Worm (Caenorhabditis elegans) whole organism, L4 larva: ENCODE results near the gene col-76.
A peak's percentile ranks its signal among the peaks of the same experiment; 100 is the strongest.

Experiments
- R02D3.7 ChIP-seq: fragments of 150-350 bp; sonication (generic microtip); optimal IDR thresholded peaks from 3 replicates; lab custom pipeline; 2014; ENCODE audit warnings: missing biosample characterization, missing genetic modification characterization
- T20F7.1 ChIP-seq: fragments of 200-800 bp; sonication (Bioruptor generic); optimal IDR thresholded peaks from 2 replicates; lab custom pipeline; 2018; ENCODE audit warnings: mild to moderate bottlenecking, missing genetic modification characterization, missing compliant biosample characterization
- T26A8.4 ChIP-seq: fragments of 200-800 bp; sonication (Bioruptor generic); IDR thresholded peaks from 2 replicates; pipeline ENCODE4 v1.3.6; 2022; ENCODE audit warnings: missing genetic modification characterization, missing compliant biosample characterization
- Y48G9A.11 ChIP-seq: fragments of 200-800 bp; sonication (Bioruptor generic); IDR thresholded peaks from 2 replicates; pipeline ENCODE4 v1.3.6; 2022; ENCODE audit warnings: missing genetic modification reagents, missing genetic modification characterization, missing compliant biosample characterization
- aha-1 ChIP-seq: fragments of 150-350 bp; peaks from one replicate; lab custom pipeline; 2014; ENCODE audit warnings: missing biosample characterization, missing genetic modification characterization
- arid-1 ChIP-seq: fragments of 200-800 bp; sonication (Bioruptor generic); conservative IDR thresholded peaks from 2 replicates; pipeline ENCODE4 v1.3.6; 2022; ENCODE audit warnings: missing genetic modification reagents, missing genetic modification characterization, missing compliant biosample characterization
- ceh-32 ChIP-seq: sonication (generic microtip); optimal IDR thresholded peaks from 2 replicates; lab custom pipeline; 2016; ENCODE audit warnings: mild to moderate bottlenecking, missing genetic modification characterization, missing compliant biosample characterization; ENCODE audit not compliant: poor library complexity
- ctbp-1 ChIP-seq: fragments of 200-800 bp; sonication (Bioruptor generic); IDR thresholded peaks from 2 replicates; pipeline ENCODE4 v1.3.6; 2022; ENCODE audit warnings: missing genetic modification reagents, missing genetic modification characterization, missing compliant biosample characterization
- daf-16 ChIP-seq, 3 experiments: sonication (generic microtip); optimal IDR thresholded peaks; 2 replicates each; lab custom pipeline; 2016 to 2017; ENCODE audit warnings: missing genetic modification characterization in 3 of 3, missing genetic modification reagents in 3 of 3, mild to moderate bottlenecking in 2 of 3, missing compliant biosample characterization in 2 of 3, missing biosample characterization in 1 of 3, moderate library complexity in 1 of 3
- dmd-6 ChIP-seq: fragments of 200-800 bp; sonication (Bioruptor generic); IDR thresholded peaks from 2 replicates; pipeline ENCODE4 v1.3.6; 2022; ENCODE audit warnings: missing genetic modification reagents, missing genetic modification characterization, missing compliant biosample characterization
- dve-1 ChIP-seq: sonication (generic microtip); optimal IDR thresholded peaks from 2 replicates; lab custom pipeline; 2017; ENCODE audit warnings: antibody characterized with exemption, mild to moderate bottlenecking, missing genetic modification characterization, missing compliant biosample characterization; ENCODE audit not compliant: insufficient read depth
- hlh-11 ChIP-seq: fragments of 200-800 bp; sonication (Bioruptor generic); optimal IDR thresholded peaks from 2 replicates; lab custom pipeline; 2018; ENCODE audit warnings: mild to moderate bottlenecking, missing genetic modification characterization, missing compliant biosample characterization
- hmg-1.1 ChIP-seq: fragments of 200-800 bp; sonication (Bioruptor generic); IDR thresholded peaks from 2 replicates; pipeline ENCODE4 v1.3.6; 2022; ENCODE audit warnings: missing genetic modification reagents, missing genetic modification characterization, missing compliant biosample characterization
- lim-7 ChIP-seq: fragments of 200-800 bp; sonication (Bioruptor generic); IDR thresholded peaks from 2 replicates; pipeline ENCODE4 v1.3.6; 2022; ENCODE audit warnings: missing genetic modification characterization, missing compliant biosample characterization
- mdl-1 ChIP-seq, 2 experiments: fragments of 150-350 bp in 1 of 2; sonication (generic microtip) in 1 of 2; optimal IDR thresholded peaks; 2 replicates each; lab custom pipeline; 2014 to 2017; ENCODE audit warnings: missing biosample characterization in 2 of 2, missing genetic modification characterization in 2 of 2
- mdt-29 ChIP-seq: fragments of 200-800 bp; sonication (Bioruptor generic); IDR thresholded peaks from 2 replicates; pipeline ENCODE4 v1.3.6; 2022; ENCODE audit warnings: missing genetic modification reagents, missing genetic modification characterization, missing compliant biosample characterization
- mxl-3 ChIP-seq: fragments of 200-800 bp; sonication (Bioruptor generic); optimal IDR thresholded peaks from 2 replicates; lab custom pipeline; 2018; ENCODE audit warnings: mild to moderate bottlenecking, missing genetic modification characterization, missing compliant biosample characterization
- nhr-102 ChIP-seq: sonication (generic microtip); optimal IDR thresholded peaks from 2 replicates; lab custom pipeline; 2016; ENCODE audit warnings: mild to moderate bottlenecking, missing genetic modification characterization, moderate library complexity, missing compliant biosample characterization
- nhr-28 ChIP-seq: fragments of 150-350 bp; optimal IDR thresholded peaks from 2 replicates; lab custom pipeline; 2014; ENCODE audit warnings: missing biosample characterization, missing genetic modification characterization
- nhr-48 ChIP-seq: sonication (generic microtip); optimal IDR thresholded peaks from 2 replicates; lab custom pipeline; 2016; ENCODE audit warnings: mild to moderate bottlenecking, missing genetic modification characterization, missing compliant biosample characterization
- pha-4 ChIP-seq, 2 experiments: fragments of 150-350 bp in 1 of 2; fragments of 200-800 bp in 1 of 2; sonication (Bioruptor generic) in 1 of 2; IDR thresholded peaks in 1 of 2; optimal IDR thresholded peaks in 1 of 2; 2 replicates each; pipeline versions ENCODE4 v1.3.6 to Lab custom; 2014 to 2022; ENCODE audit warnings: missing genetic modification characterization in 2 of 2, missing genetic modification reagents in 2 of 2, missing biosample characterization in 1 of 2, missing compliant biosample characterization in 1 of 2
- php-3 ChIP-seq: fragments of 200-800 bp; sonication (Bioruptor generic); IDR thresholded peaks from 2 replicates; pipeline ENCODE4 v1.3.6; 2022; ENCODE audit warnings: missing genetic modification reagents, missing genetic modification characterization, missing compliant biosample characterization
- pqm-1 ChIP-seq: sonication (generic microtip); optimal IDR thresholded peaks from 2 replicates; lab custom pipeline; 2017; ENCODE audit warnings: missing biosample characterization, missing genetic modification characterization
- snpc-4 ChIP-seq: fragments of 150-350 bp; optimal IDR thresholded peaks from 2 replicates; lab custom pipeline; 2014; ENCODE audit warnings: missing biosample characterization, missing genetic modification characterization
- tra-1 ChIP-seq: fragments of 200-800 bp; sonication (Bioruptor generic); IDR thresholded peaks from 2 replicates; pipeline ENCODE4 v1.3.6; 2022; ENCODE audit warnings: missing genetic modification reagents, missing genetic modification characterization, missing compliant biosample characterization
- unc-130 ChIP-seq: sonication (generic microtip); optimal IDR thresholded peaks from 2 replicates; lab custom pipeline; 2016; ENCODE audit warnings: missing genetic modification reagents, missing genetic modification characterization, missing compliant biosample characterization
- unc-62 ChIP-seq, 3 experiments: fragments of 150-350 bp in 1 of 3; sonication (generic microtip); optimal IDR thresholded peaks in 2 of 3; peaks in 1 of 3; 1 replicate in 1 of 3; 2 replicates in 2 of 3; lab custom pipeline; 2014 to 2017; ENCODE audit warnings: missing biosample characterization in 3 of 3, missing genetic modification characterization in 3 of 3, missing genetic modification reagents in 3 of 3, missing genotype in 1 of 3
- zip-11 ChIP-seq: fragments of 200-800 bp; sonication (Bioruptor generic); IDR thresholded peaks from 2 replicates; pipeline ENCODE4 v1.3.6; 2022; ENCODE audit warnings: missing genetic modification characterization, missing compliant biosample characterization
- zip-2 ChIP-seq: fragments of 150-350 bp; optimal IDR thresholded peaks from 2 replicates; lab custom pipeline; 2014; ENCODE audit warnings: missing biosample characterization, missing genetic modification characterization

Gene col-76

ce11 chrII:8238155-8238554 lies 34.0 kb downstream of the col-76 start, which contains the start of gene nlp-5:
Gene nlp-5, plus strand, starts transcription at chrII:8238455.
- TF ChIP-seq ctbp-1 (GFP tag; lab: Robert Waterston, UW) (no peak), R02D3.7 (no peak), arid-1 (no peak), snpc-4 (tag; lab: Kevin White, UChicago) (no peak), unc-62 (GFP tag; optimal IDR thresholded peaks at IDR 0.05 in 1 of 2; lab: Kevin White, UChicago) (peak in 1 of 2 experiments; percentile 61), unc-62 (tag; optimal IDR thresholded peaks at IDR 0.05; lab: Kevin White, UChicago) (no peak), T26A8.4 (GFP tag; lab: Robert Waterston, UW) (no peak), ceh-32 (tag; lab: Kevin White, UChicago) (no peak)

- TF ChIP-seq Y48G9A.11 (GFP tag; lab: Robert Waterston, UW) (no peak), mxl-3 (no peak), zip-11 (GFP tag; lab: Robert Waterston, UW) (no peak)
- TF ChIP-seq, all 104 proteins: peak for 0
Observed at ce11 chrII:8246476-8246875, 42.3 kb downstream of the col-76 start, which contains the start of gene F35C11.3. Gene F35C11.3, plus strand, starts transcription at chrII:8246776.

ce11 chrII:8248745-8249144 lies 44.6 kb downstream of the col-76 start, which contains the start of the genes F35C11.2 and F35C11.4:
Gene F35C11.2, minus strand, starts transcription at chrII:8248834.
Gene F35C11.4, plus strand, starts transcription at chrII:8249004.
- TF ChIP-seq dmd-6 (GFP tag; lab: Robert Waterston, UW) (peak; percentile 89), aha-1 (peak; percentile 25), php-3 (peak; percentile 43; the same call in 1 of the 2 replicates), dve-1 (tag; lab: Kevin White, UChicago) (peak; percentile 79), pha-4 (GFP tag; IDR thresholded peaks at IDR 0.05; lab: Robert Waterston, UW) (no peak), pha-4 (tag; optimal IDR thresholded peaks at IDR 0.05; lab: Kevin White, UChicago) (peak; percentile 25), hlh-11 (tag; lab: Kevin White, UChicago) (peak; percentile 80), daf-16 (GFP tag; optimal IDR thresholded peaks at IDR 0.05; lab: Kevin White, UChicago) (peak in 1 of 2 experiments; percentile 63), daf-16 (tag; optimal IDR thresholded peaks at IDR 0.05; lab: Kevin White, UChicago) (peak; percentile 85), T20F7.1 (GFP tag; lab: Kevin White, UChicago) (peak; percentile 16), mdl-1 (tag; optimal IDR thresholded peaks at IDR 0.05; lab: Kevin White, UChicago) (no peak), zip-2 (tag; lab: Kevin White, UChicago) (no peak), pqm-1 (peak; percentile 64), mdt-29 (GFP tag; lab: Robert Waterston, UW) (no peak), tra-1 (GFP tag; lab: Robert Waterston, UW) (0 out of 2 replicates have a peak, but pooled peaks have one; percentile 38), hmg-1.1 (no peak), nhr-48 (tag; lab: Kevin White, UChicago) (peak; percentile 31), nhr-28 (tag; lab: Kevin White, UChicago) (peak; percentile 70)
- TF ChIP-seq, all 104 proteins: peak for 12

ce11 chrII:8249710-8250109 lies 45.6 kb downstream of the col-76 start:
- no peak for TF ChIP-seq lim-7 (GFP tag; lab: Robert Waterston, UW)
- no peak for TF ChIP-seq dmd-6 (GFP tag; lab: Robert Waterston, UW)
- TF ChIP-seq daf-16 (GFP tag; optimal IDR thresholded peaks at IDR 0.05; lab: Kevin White, UChicago) = no peak
- TF ChIP-seq daf-16 (tag; optimal IDR thresholded peaks at IDR 0.05; lab: Kevin White, UChicago) = peak; percentile 4
- no peak for TF ChIP-seq nhr-102 (tag; lab: Kevin White, UChicago)
- peak; percentile 28 for TF ChIP-seq dve-1 (tag; lab: Kevin White, UChicago)
- TF ChIP-seq, all 104 proteins: peak for 2

ce11 chrII:8253160-8253793 lies 49.1 kb downstream of the col-76 start, which contains the start of gene F35C11.5:
Gene F35C11.5, plus strand, starts transcription at chrII:8253743.
- no peak for TF ChIP-seq dmd-6 (GFP tag; lab: Robert Waterston, UW)
- TF ChIP-seq unc-130 = peak; percentile 46
- no peak for TF ChIP-seq tra-1 (GFP tag; lab: Robert Waterston, UW)
